Fruit fly (Drosophila melanogaster) whole organism, embryonic: ENCODE results near the gene CG34176.
A peak's percentile ranks its signal among the peaks of the same experiment; 100 is the strongest.

Source experiments
- ATbp ChIP-seq: fragments of 200-800 bp; sonication (Bioruptor generic); optimal IDR thresholded peaks from 2 replicates; lab custom pipeline; 2017; ENCODE audit warnings: missing biosample characterization, mild to moderate bottlenecking, missing genetic modification characterization, missing genetic modification reagents
- Ada2b ChIP-seq: fragments of 200-800 bp; sonication (Bioruptor generic); IDR thresholded peaks from 2 replicates; pipeline ENCODE4 v1.3.6; 2022; ENCODE audit warnings: missing biosample characterization, missing genetic modification characterization
- Asciz ChIP-seq: fragments of 200-800 bp; sonication (Bioruptor generic); optimal IDR thresholded peaks from 2 replicates; lab custom pipeline; 2017; ENCODE audit warnings: missing biosample characterization, mild to moderate bottlenecking, missing genetic modification characterization, missing genetic modification reagents
- B-H1 ChIP-seq: fragments of 200-800 bp; sonication (Bioruptor generic); IDR thresholded peaks from 3 replicates; pipeline ENCODE4 v1.3.6; 2022; ENCODE audit warnings: missing biosample characterization, missing genetic modification characterization
- CG13894 ChIP-seq: fragments of 200-800 bp; sonication (Bioruptor generic); optimal IDR thresholded peaks from 3 replicates; lab custom pipeline; 2018; ENCODE audit warnings: missing biosample characterization, mild to moderate bottlenecking, missing genetic modification characterization, moderate library complexity
- CG14050 ChIP-seq: fragments of 200-800 bp; sonication (Bioruptor generic); IDR thresholded peaks from 3 replicates; pipeline ENCODE4 v1.3.6; 2022; ENCODE audit warnings: missing biosample characterization, missing genetic modification characterization
- CG15479 ChIP-seq: fragments of 200-800 bp; sonication (Bioruptor generic); optimal IDR thresholded peaks from 3 replicates; lab custom pipeline; 2019; ENCODE audit warnings: missing biosample characterization, mild to moderate bottlenecking, missing genetic modification characterization, moderate library complexity
- CG2712 ChIP-seq: fragments of 200-800 bp; optimal IDR thresholded peaks from 3 replicates; lab custom pipeline; 2019; ENCODE audit warnings: missing biosample characterization, mild to moderate bottlenecking, missing genetic modification characterization, moderate library complexity
- CG34376 ChIP-seq: fragments of 200-800 bp; sonication (Bioruptor generic); optimal IDR thresholded peaks from 2 replicates; lab custom pipeline; 2018; ENCODE audit warnings: missing biosample characterization, mild to moderate bottlenecking, missing genetic modification characterization
- CG3726 ChIP-seq: fragments of 200-800 bp; sonication (Bioruptor generic); IDR thresholded peaks from 3 replicates; pipeline ENCODE4, ENCODE4 v1.3.6; 2022; ENCODE audit warnings: missing biosample characterization, missing genetic modification characterization
- CG3995 ChIP-seq: fragments of 200-800 bp; sonication (Bioruptor generic); optimal IDR thresholded peaks from 3 replicates; lab custom pipeline; 2016; ENCODE audit warnings: missing biosample characterization, missing genetic modification characterization
- CG43689 ChIP-seq: fragments of 200-800 bp; sonication (Bioruptor generic); IDR thresholded peaks from 2 replicates; pipeline ENCODE4 v1.3.6; 2022; ENCODE audit warnings: missing biosample characterization, missing genetic modification characterization
- CG5180 ChIP-seq: fragments of 200-800 bp; sonication (Bioruptor generic); optimal IDR thresholded peaks from 3 replicates; lab custom pipeline; 2017; ENCODE audit warnings: missing biosample characterization, missing genetic modification characterization, mild to moderate bottlenecking, moderate library complexity, missing genetic modification reagents
- CG6175 ChIP-seq: fragments of 200-800 bp; sonication (Bioruptor generic); IDR thresholded peaks from 3 replicates; pipeline ENCODE4 v1.3.6; 2022; ENCODE audit warnings: missing biosample characterization, missing genetic modification characterization
- CG7745 ChIP-seq: fragments of 200-800 bp; sonication (Bioruptor generic); optimal IDR thresholded peaks from 2 replicates; lab custom pipeline; 2018; ENCODE audit warnings: missing biosample characterization, mild to moderate bottlenecking, missing genetic modification characterization, moderate library complexity
- Deaf1 ChIP-seq: fragments of 200-800 bp; optimal IDR thresholded peaks from 3 replicates; lab custom pipeline; 2019; ENCODE audit warnings: missing biosample characterization, mild to moderate bottlenecking, missing genetic modification characterization, moderate library complexity
- E2f2 ChIP-seq: fragments of 200-800 bp; sonication (Bioruptor generic); IDR thresholded peaks from 2 replicates; pipeline ENCODE4 v1.3.6; 2022; ENCODE audit warnings: missing biosample characterization, missing genetic modification characterization
- Eip74EF ChIP-seq, 2 experiments: fragments of 200-800 bp in 1 of 2; fragments of >200 bp in 1 of 2; sonication (Bioruptor generic) in 1 of 2; optimal IDR thresholded peaks; 2 replicates each; lab custom pipeline; 2017 to 2019; ENCODE audit warnings: missing biosample characterization in 2 of 2, missing genetic modification characterization in 2 of 2, mild to moderate bottlenecking in 1 of 2, moderate library complexity in 1 of 2
- Ets65A ChIP-seq: fragments of 200-800 bp; sonication (Bioruptor generic); peaks from one replicate; lab custom pipeline; 2016; ENCODE audit warnings: missing biosample characterization, missing genetic modification characterization
- Fer1 ChIP-seq: fragments of 200-800 bp; sonication (Bioruptor generic); optimal IDR thresholded peaks from 2 replicates; lab custom pipeline; 2017; ENCODE audit warnings: missing biosample characterization, mild to moderate bottlenecking, missing genetic modification characterization
- H15 ChIP-seq: fragments of 200-800 bp; sonication (Bioruptor generic); IDR thresholded peaks from 3 replicates; pipeline ENCODE4 v1.3.6; 2022; ENCODE audit warnings: missing biosample characterization, missing genetic modification characterization
- Meics ChIP-seq: fragments of 200-800 bp; sonication (Bioruptor generic); optimal IDR thresholded peaks from 2 replicates; lab custom pipeline; 2017; ENCODE audit warnings: missing biosample characterization, mild to moderate bottlenecking, missing genetic modification characterization
- Opbp ChIP-seq: fragments of 200-800 bp; sonication (Bioruptor generic); IDR thresholded peaks from 3 replicates; pipeline ENCODE4 v1.3.6; 2022; ENCODE audit warnings: missing biosample characterization, missing genetic modification characterization; ENCODE audit not compliant: partially characterized antibody
- Side ChIP-seq: fragments of 200-800 bp; sonication (Bioruptor generic); optimal IDR thresholded peaks from 2 replicates; lab custom pipeline; 2016; ENCODE audit warnings: missing biosample characterization, missing genetic modification characterization
- Sox102F ChIP-seq: fragments of 200-800 bp; sonication (Bioruptor generic); optimal IDR thresholded peaks from 2 replicates; lab custom pipeline; 2018; ENCODE audit warnings: missing biosample characterization, mild to moderate bottlenecking, missing genetic modification characterization, moderate library complexity
- YL-1 ChIP-seq: fragments of 200-800 bp; sonication (Bioruptor generic); optimal IDR thresholded peaks from 3 replicates; lab custom pipeline; 2017; ENCODE audit warnings: missing biosample characterization, mild to moderate bottlenecking, missing genetic modification characterization
- ase ChIP-seq: fragments of 200-800 bp; sonication (Bioruptor generic); IDR thresholded peaks from 3 replicates; pipeline ENCODE4 v1.3.6; 2022; ENCODE audit warnings: missing biosample characterization, missing genetic modification characterization
- bab2 ChIP-seq: fragments of 200-800 bp; sonication (Bioruptor generic); optimal IDR thresholded peaks from 2 replicates; lab custom pipeline; 2016; ENCODE audit warnings: missing biosample characterization, missing genetic modification characterization
- chif ChIP-seq, 2 experiments: fragments of 200-800 bp; sonication (Bioruptor generic); optimal IDR thresholded peaks; 3 replicates each; lab custom pipeline; 2016; ENCODE audit warnings: missing biosample characterization in 2 of 2, missing genetic modification characterization in 2 of 2
- chm ChIP-seq: fragments of 200-800 bp; sonication (Bioruptor generic); IDR thresholded peaks from 2 replicates; pipeline ENCODE4 v1.3.6; 2022; ENCODE audit warnings: missing biosample characterization, missing genetic modification characterization
- dysf ChIP-seq: fragments of 200-800 bp; sonication (Bioruptor generic); IDR thresholded peaks from 3 replicates; pipeline ENCODE4 v1.3.6; 2022; ENCODE audit warnings: missing biosample characterization, missing genetic modification characterization
- fu2 ChIP-seq: fragments of 200-800 bp; sonication (Bioruptor generic); optimal IDR thresholded peaks from 2 replicates; lab custom pipeline; 2016; ENCODE audit warnings: missing biosample characterization, missing genetic modification characterization
- insv ChIP-seq, 2 experiments: fragments of 200-800 bp; sonication (Bioruptor generic); optimal IDR thresholded peaks; 3 replicates each; lab custom pipeline; 2016 to 2018; ENCODE audit warnings: missing biosample characterization in 2 of 2, missing genetic modification characterization in 2 of 2
- kni ChIP-seq: fragments of 200-800 bp; sonication (Bioruptor generic); optimal IDR thresholded peaks from 3 replicates; lab custom pipeline; 2017; ENCODE audit warnings: mild to moderate bottlenecking, missing biosample characterization, missing genetic modification reagents, missing genetic modification characterization
- mld ChIP-seq: fragments of 200-800 bp; sonication (Bioruptor generic); IDR thresholded peaks from 3 replicates; pipeline ENCODE4 v1.3.6; 2022; ENCODE audit warnings: missing biosample characterization, missing genetic modification characterization; ENCODE audit not compliant: partially characterized antibody
- nom ChIP-seq: fragments of 200-800 bp; sonication (Bioruptor generic); optimal IDR thresholded peaks from 2 replicates; lab custom pipeline; 2017; ENCODE audit warnings: missing biosample characterization, missing genetic modification characterization, mild to moderate bottlenecking, moderate library complexity, missing genetic modification reagents
- org-1 ChIP-seq: fragments of 200-800 bp; sonication (Bioruptor generic); optimal IDR thresholded peaks from 2 replicates; lab custom pipeline; 2017; ENCODE audit warnings: missing biosample characterization, missing genetic modification characterization
- prd ChIP-seq, 3 experiments: fragments of >200 bp in 2 of 3; fragments of 200-800 bp in 1 of 3; sonication (Bioruptor generic) in 1 of 3; optimal IDR thresholded peaks in 2 of 3; IDR thresholded peaks in 1 of 3; 2 replicates in 2 of 3; 3 replicates in 1 of 3; pipeline versions ENCODE4 v1.3.6 to Lab custom; 2017 to 2022; ENCODE audit warnings: missing biosample characterization in 1 of 3, missing genetic modification characterization in 1 of 3
- pzg ChIP-seq: fragments of 200-800 bp; sonication (Bioruptor generic); optimal IDR thresholded peaks from 3 replicates; lab custom pipeline; 2018; ENCODE audit warnings: missing biosample characterization, mild to moderate bottlenecking, missing genetic modification characterization, moderate library complexity
- sc ChIP-seq, 3 experiments: fragments of >200 bp in 2 of 3; fragments of 200-800 bp in 1 of 3; sonication (Bioruptor generic) in 1 of 3; optimal IDR thresholded peaks; 2 replicates in 2 of 3; 3 replicates in 1 of 3; lab custom pipeline; 2017; ENCODE audit warnings: mild to moderate bottlenecking in 1 of 3, missing biosample characterization in 1 of 3, missing genetic modification characterization in 1 of 3, missing genetic modification reagents in 1 of 3
- sens ChIP-seq: fragments of 200-800 bp; sonication (Bioruptor generic); peaks from one replicate; lab custom pipeline; 2016; ENCODE audit warnings: missing biosample characterization, missing genetic modification characterization
- tna ChIP-seq: fragments of 200-800 bp; sonication (Bioruptor generic); IDR thresholded peaks from 2 replicates; pipeline ENCODE4 v1.3.6; 2022; ENCODE audit warnings: missing biosample characterization, missing genetic modification characterization; ENCODE audit not compliant: partially characterized antibody
- vvl ChIP-seq: fragments of 200-800 bp; sonication (Bioruptor generic); IDR thresholded peaks from 2 replicates; pipeline ENCODE4 v1.3.6; 2022; ENCODE audit warnings: missing biosample characterization, missing genetic modification characterization

Gene CG34176

DNA sequence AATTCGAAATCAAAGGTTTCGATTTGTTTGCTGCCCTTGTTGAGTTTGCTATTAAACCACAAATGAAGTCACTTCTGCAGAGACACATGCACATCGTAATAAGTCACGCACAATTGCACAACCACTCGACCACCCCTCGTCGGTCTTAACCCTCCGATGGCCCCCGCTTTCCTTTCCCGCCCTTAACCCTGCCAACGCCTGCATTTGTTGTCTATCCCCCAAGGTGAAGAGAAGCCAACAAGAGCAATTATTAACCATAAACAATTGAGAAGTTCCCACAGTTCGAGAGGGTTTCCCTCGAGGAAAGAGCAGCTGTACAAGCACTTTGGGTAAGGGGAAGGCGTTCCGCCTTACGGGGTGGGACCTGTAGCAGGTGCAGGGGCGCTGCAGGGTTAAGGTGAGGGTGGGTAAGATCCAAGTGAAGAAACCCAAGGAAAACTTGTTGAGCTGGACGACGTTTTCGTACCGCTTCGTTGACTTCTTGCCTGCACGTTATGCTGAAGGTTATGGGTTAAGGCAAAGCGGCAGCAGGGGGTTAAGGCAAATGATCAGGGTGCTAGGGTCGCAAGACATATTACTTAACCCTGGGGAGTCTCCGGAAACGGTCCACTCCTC lies 19.5 kb downstream of the CG34176 start (continued):
- TF ChIP-seq nom (GFP tag; lab: Kevin White, UChicago) (no peak), Ets65A (GFP tag; lab: Kevin White, UChicago) (peak; percentile 81), prd (optimal IDR thresholded peaks at IDR 0.05; lab: Kevin White, UChicago) (no peak), prd (GFP tag; IDR thresholded peaks at IDR 0.05; lab: Robert Waterston, UW) (no peak), insv (GFP tag; optimal IDR thresholded peaks at IDR 0.05; lab: Kevin White, UChicago) (no peak), CG43689 (GFP tag; lab: Robert Waterston, UW) (no peak), fu2 (GFP tag; lab: Kevin White, UChicago) (no peak), CG13894 (tag; lab: Kevin White, UChicago) (no peak), CG14050 (GFP tag; lab: Robert Waterston, UW) (no peak), CG5180 (GFP tag; lab: Kevin White, UChicago) (no peak), YL-1 (no peak), Ada2b (GFP tag; lab: Robert Waterston, UW) (no peak), CG7745 (tag; lab: Kevin White, UChicago) (no peak), org-1 (GFP tag; lab: Kevin White, UChicago) (no peak), Deaf1 (tag; lab: Kevin White, UChicago) (no peak), H15 (GFP tag; lab: Robert Waterston, UW) (no peak), B-H1 (no peak), bab2 (GFP tag; lab: Kevin White, UChicago) (no peak), Side (GFP tag; lab: Kevin White, UChicago) (no peak), CG15479 (GFP tag; lab: Kevin White, UChicago) (no peak), ATbp (no peak), Opbp (no peak), CG6175 (GFP tag; lab: Robert Waterston, UW) (no peak), CG3726 (no peak), E2f2 (no peak), vvl (no peak), kni (peak; percentile 45), tna (no peak), sc (optimal IDR thresholded peaks at IDR 0.05; lab: Kevin White, UChicago) (no peak), sc (GFP tag; optimal IDR thresholded peaks at IDR 0.05; lab: Kevin White, UChicago) (no peak), chm (GFP tag; lab: Robert Waterston, UW) (no peak), Asciz (GFP tag; lab: Kevin White, UChicago) (no peak), pzg (GFP tag; lab: Kevin White, UChicago) (no peak), Eip74EF (GFP tag; optimal IDR thresholded peaks at IDR 0.05; lab: Kevin White, UChicago) (no peak), dysf (GFP tag; lab: Robert Waterston, UW) (no peak), Fer1 (peak; percentile 25), CG34376 (GFP tag; lab: Kevin White, UChicago) (no peak), ase (GFP tag; lab: Robert Waterston, UW) (0 out of 3 replicates have a peak, but pooled peaks have one; percentile 19), chif (GFP tag; optimal IDR thresholded peaks at IDR 0.05; lab: Kevin White, UChicago) (no peak), mld (GFP tag; lab: Robert Waterston, UW) (0 out of 3 replicates have a peak, but pooled peaks have one; percentile 40), sens (peak; percentile 69), Meics (no peak), CG2712 (tag; lab: Kevin White, UChicago) (no peak), Sox102F (GFP tag; lab: Kevin White, UChicago) (no peak), CG3995 (GFP tag; lab: Kevin White, UChicago) (no peak)
- TF ChIP-seq, all 482 proteins: peak for 16
